Worm (Caenorhabditis elegans): Measurements from ENCODE around the gene ZK742.3.

DNA sequence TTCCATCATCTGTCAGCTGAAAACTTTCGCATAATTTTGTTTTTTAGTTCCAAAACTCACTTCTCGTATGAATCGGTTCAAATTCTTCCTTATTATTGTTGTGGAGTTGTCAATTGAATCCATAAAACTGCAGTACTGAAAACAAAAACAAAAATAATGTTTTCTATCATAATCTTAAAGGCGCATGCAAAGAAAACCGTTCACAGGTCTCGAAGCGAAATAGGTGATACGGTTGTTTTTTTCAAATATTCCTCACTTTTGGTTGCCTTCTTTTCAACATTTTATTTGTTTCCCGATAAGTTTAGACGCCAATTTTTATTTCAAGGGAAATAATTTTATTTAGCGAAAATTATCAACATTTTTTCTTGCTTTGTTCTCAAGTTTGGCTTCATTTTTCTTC is 6.1 kb downstream of the ZK742.3 start:
- TF ChIP-seq jun-1 (tag; optimal IDR thresholded peaks at IDR 0.05) (no peak), mml-1 (tag; optimal IDR thresholded peaks at IDR 0.05) (no peak), pha-4 (tag; optimal IDR thresholded peaks at IDR 0.05) (no peak), snpc-4 (tag; optimal IDR thresholded peaks at IDR 0.05) (no peak), ceh-16 (tag; optimal IDR thresholded peaks at IDR 0.05) (no peak), nhr-11 (tag; optimal IDR thresholded peaks at IDR 0.05) (no peak), aly-2 (tag; optimal IDR thresholded peaks at IDR 0.05) (no peak), nhr-23 (tag; optimal IDR thresholded peaks at IDR 0.05) (no peak), nhr-12 (tag; optimal IDR thresholded peaks at IDR 0.05) (no peak)

Measured in whole organism, L3 larva.